Worm (Caenorhabditis elegans): Measurements from ENCODE around the gene dgtr-1.

- no peak for TF ChIP-seq tlf-1 (GFP tag; optimal IDR thresholded peaks at IDR 0.05)
- no peak for TF ChIP-seq F33H1.4 (GFP tag; IDR thresholded peaks at IDR 0.05)
- no peak for TF ChIP-seq snpc-1.3 (tag; optimal IDR thresholded peaks at IDR 0.05; ENCODE audit: insufficient read depth)
- TF ChIP-seq D2030.7 (GFP tag; IDR thresholded peaks at IDR 0.05): no peak
- TF ChIP-seq nfya-1 (tag; optimal IDR thresholded peaks at IDR 0.05; ENCODE audit: borderline replicate concordance, insufficient read depth): no peak
Observed at ce11 chrV:6505339-6505811, 8.5 kb downstream of the dgtr-1 start, which contains the start of gene W01A11.7.
